Worm (Caenorhabditis elegans) whole organism, L1 larva: ENCODE measurements around the gene F49F1.7.

ENCODE experiments used
- blmp-1 ChIP-seq: fragments of 150-350 bp; optimal IDR thresholded peaks from 2 replicates; lab custom pipeline; 2014; ENCODE audit warnings: missing biosample characterization, missing genetic modification characterization
- ces-1 ChIP-seq: fragments of 150-350 bp; optimal IDR thresholded peaks from 2 replicates; lab custom pipeline; 2014; ENCODE audit warnings: missing biosample characterization, missing genetic modification reagents, missing genetic modification characterization
- efl-1 ChIP-seq, 4 experiments: fragments of 150-350 bp; optimal IDR thresholded peaks in 3 of 4; peaks in 1 of 4; 1 replicate in 1 of 4; 2 replicates in 3 of 4; lab custom pipeline; 2014; ENCODE audit warnings: missing biosample characterization in 2 of 4, missing genetic modification characterization in 2 of 4, missing genetic modification reagents in 2 of 4
- egl-27 ChIP-seq, 2 experiments: fragments of 150-350 bp in 1 of 2; sonication (generic microtip); optimal IDR thresholded peaks; 3 replicates each; lab custom pipeline; 2017 to 2018; ENCODE audit warnings: missing biosample characterization in 2 of 2, missing genetic modification characterization in 2 of 2, missing genetic modification reagents in 2 of 2
- nhr-237 ChIP-seq: fragments of 150-350 bp; optimal IDR thresholded peaks from 2 replicates; lab custom pipeline; 2014; ENCODE audit warnings: missing biosample characterization, missing genetic modification characterization
- nhr-77 ChIP-seq: fragments of 150-350 bp; optimal IDR thresholded peaks from 2 replicates; lab custom pipeline; 2014; ENCODE audit warnings: missing biosample characterization, missing genetic modification characterization
- rnt-1 ChIP-seq: sonication (generic microtip); optimal IDR thresholded peaks from 2 replicates; lab custom pipeline; 2016; ENCODE audit warnings: mild to moderate bottlenecking, missing genetic modification characterization, moderate library complexity, missing compliant biosample characterization
- unc-62 ChIP-seq: fragments of 150-350 bp; optimal IDR thresholded peaks from 2 replicates; lab custom pipeline; 2014; ENCODE audit warnings: missing biosample characterization, missing genetic modification reagents, missing genetic modification characterization

ce11 chrIV:4085787-4086262 lies 39.7 kb downstream of the F49F1.7 start, which contains the start of gene C35B1.2:
- TF ChIP-seq blmp-1 (tag; lab: Kevin White, UChicago) = no peak
- no peak for TF ChIP-seq ces-1 (GFP tag; lab: Kevin White, UChicago)
- TF ChIP-seq efl-1 (optimal IDR thresholded peaks at IDR 0.05; lab: Kevin White, UChicago) = peak; percentile 31 to 55
- peak; percentile 36 to 88 for TF ChIP-seq efl-1 (GFP tag; optimal IDR thresholded peaks at IDR 0.05 in 1 of 2; lab: Kevin White, UChicago)
- TF ChIP-seq nhr-237 (tag; lab: Kevin White, UChicago) = no peak
- no peak for TF ChIP-seq unc-62
- no peak for TF ChIP-seq egl-27 (tag; optimal IDR thresholded peaks at IDR 0.05; lab: Kevin White, UChicago)
- no peak for TF ChIP-seq rnt-1 (tag; lab: Kevin White, UChicago)
- no peak for TF ChIP-seq nhr-77 (tag; lab: Kevin White, UChicago)
